Worm (Caenorhabditis elegans) whole organism, L2 larva: Measurements from ENCODE around the gene tin-9.1.

Experiments
- F13H6.1 ChIP-seq: sonication (generic microtip); optimal IDR thresholded peaks from 2 replicates; lab custom pipeline; 2016; ENCODE audit warnings: missing genetic modification characterization, missing compliant biosample characterization
- R02D3.7 ChIP-seq: fragments of 150-350 bp; optimal IDR thresholded peaks from 2 replicates; lab custom pipeline; 2014; ENCODE audit warnings: missing biosample characterization, missing genetic modification characterization
- Y55F3AM.14 ChIP-seq: fragments of 200-800 bp; sonication (Bioruptor generic); optimal IDR thresholded peaks from 2 replicates; lab custom pipeline; 2018; ENCODE audit warnings: mild to moderate bottlenecking, missing genetic modification characterization, missing compliant biosample characterization
- ZK546.5 ChIP-seq: sonication (generic microtip); optimal IDR thresholded peaks from 2 replicates; lab custom pipeline; 2017; ENCODE audit warnings: missing biosample characterization, missing genetic modification characterization
- alr-1 ChIP-seq: fragments of 150-350 bp; optimal IDR thresholded peaks from 2 replicates; lab custom pipeline; 2014; ENCODE audit warnings: missing biosample characterization, missing genetic modification characterization
- aly-2 ChIP-seq: fragments of 150-350 bp; optimal IDR thresholded peaks from 2 replicates; lab custom pipeline; 2014; ENCODE audit warnings: missing biosample characterization, missing genetic modification characterization
- ama-1 ChIP-seq: fragments of 150-350 bp; optimal IDR thresholded peaks from 2 replicates; lab custom pipeline; 2018; ENCODE audit warnings: inconsistent platforms
- blmp-1 ChIP-seq: sonication (generic microtip); optimal IDR thresholded peaks from 2 replicates; lab custom pipeline; 2017; ENCODE audit warnings: missing genetic modification characterization, mild to moderate bottlenecking, missing compliant biosample characterization, antibody characterized with exemption, moderate library complexity; ENCODE audit not compliant: insufficient read depth
- ceh-16 ChIP-seq: fragments of 150-350 bp; optimal IDR thresholded peaks from 2 replicates; lab custom pipeline; 2014; ENCODE audit warnings: missing biosample characterization, missing genetic modification characterization
- ceh-82 ChIP-seq: fragments of 150-350 bp; optimal IDR thresholded peaks from 2 replicates; lab custom pipeline; 2014; ENCODE audit warnings: missing biosample characterization, missing genetic modification characterization
- crh-2 ChIP-seq: sonication (generic microtip); optimal IDR thresholded peaks from 2 replicates; lab custom pipeline; 2017; ENCODE audit warnings: missing biosample characterization, missing genetic modification characterization
- dmd-4 ChIP-seq: sonication (generic microtip); optimal IDR thresholded peaks from 2 replicates; lab custom pipeline; 2017; ENCODE audit warnings: missing biosample characterization, missing genetic modification characterization
- egl-27 ChIP-seq: sonication (generic microtip); optimal IDR thresholded peaks from 3 replicates; lab custom pipeline; 2017; ENCODE audit warnings: missing biosample characterization, missing genetic modification reagents, missing genetic modification characterization
- elt-3 ChIP-seq: sonication (generic microtip); optimal IDR thresholded peaks from 2 replicates; lab custom pipeline; 2017; ENCODE audit warnings: missing biosample characterization, missing genetic modification characterization
- fos-1 ChIP-seq: fragments of 150-350 bp; optimal IDR thresholded peaks from 2 replicates; lab custom pipeline; 2014; ENCODE audit warnings: missing biosample characterization, missing genetic modification characterization
- lin-11 ChIP-seq: fragments of 150-350 bp; sonication (generic microtip); optimal IDR thresholded peaks from 2 replicates; lab custom pipeline; 2014; ENCODE audit warnings: missing biosample characterization, missing genetic modification characterization, inconsistent platforms, mixed read lengths
- lin-13 ChIP-seq: fragments of 150-350 bp; optimal IDR thresholded peaks from 2 replicates; lab custom pipeline; 2014; ENCODE audit warnings: missing biosample characterization, missing genetic modification reagents, missing genetic modification characterization
- lin-39 ChIP-seq: fragments of 150-350 bp; optimal IDR thresholded peaks from 2 replicates; lab custom pipeline; 2014; ENCODE audit warnings: missing biosample characterization, missing genetic modification reagents, missing genetic modification characterization
- lsy-2 ChIP-seq, 2 experiments: fragments of 150-350 bp in 1 of 2; sonication (generic microtip) in 1 of 2; optimal IDR thresholded peaks; 2 replicates each; lab custom pipeline; 2014 to 2017; ENCODE audit warnings: missing biosample characterization in 2 of 2, missing genetic modification characterization in 2 of 2
- mdl-1 ChIP-seq, 2 experiments: fragments of 150-350 bp in 1 of 2; sonication (generic microtip) in 1 of 2; optimal IDR thresholded peaks; 2 replicates each; lab custom pipeline; 2017; ENCODE audit warnings: missing biosample characterization in 2 of 2, missing genetic modification characterization in 2 of 2
- nhr-10 ChIP-seq: sonication (generic microtip); optimal IDR thresholded peaks from 2 replicates; lab custom pipeline; 2017; ENCODE audit warnings: missing biosample characterization, missing genetic modification characterization
- nhr-11 ChIP-seq: fragments of 150-350 bp; optimal IDR thresholded peaks from 2 replicates; lab custom pipeline; 2014; ENCODE audit warnings: missing biosample characterization, missing genetic modification characterization
- nhr-12 ChIP-seq: fragments of 150-350 bp; optimal IDR thresholded peaks from 2 replicates; lab custom pipeline; 2014; ENCODE audit warnings: missing biosample characterization, missing genetic modification characterization
- nhr-129 ChIP-seq: fragments of 150-350 bp; optimal IDR thresholded peaks from 2 replicates; lab custom pipeline; 2014; ENCODE audit warnings: missing biosample characterization, missing genetic modification characterization
- nhr-23 ChIP-seq: fragments of 150-350 bp; optimal IDR thresholded peaks from 2 replicates; lab custom pipeline; 2014; ENCODE audit warnings: missing biosample characterization, missing genetic modification reagents, missing genetic modification characterization
- nhr-237 ChIP-seq: fragments of 150-350 bp; optimal IDR thresholded peaks from 2 replicates; lab custom pipeline; 2014; ENCODE audit warnings: missing biosample characterization, missing genetic modification characterization
- nhr-25 ChIP-seq: fragments of 150-350 bp; sonication (generic microtip); optimal IDR thresholded peaks from 3 replicates; lab custom pipeline; 2014; ENCODE audit warnings: missing biosample characterization, missing genetic modification characterization
- sem-4 ChIP-seq: fragments of 150-350 bp; optimal IDR thresholded peaks from 2 replicates; lab custom pipeline; 2014; ENCODE audit warnings: missing biosample characterization, missing genetic modification reagents, missing genetic modification characterization
- skn-1 ChIP-seq: sonication (generic microtip); optimal IDR thresholded peaks from 2 replicates; lab custom pipeline; 2017; ENCODE audit warnings: missing biosample characterization, missing genetic modification characterization
- sma-3 ChIP-seq: sonication (generic microtip); optimal IDR thresholded peaks from 2 replicates; lab custom pipeline; 2016; ENCODE audit warnings: missing genetic modification reagents, missing genetic modification characterization, missing compliant biosample characterization
- snpc-4 ChIP-seq: fragments of 150-350 bp; optimal IDR thresholded peaks from 2 replicates; lab custom pipeline; 2014; ENCODE audit warnings: missing biosample characterization, missing genetic modification characterization
- unc-39 ChIP-seq: fragments of 150-350 bp; optimal IDR thresholded peaks from 2 replicates; lab custom pipeline; 2014; ENCODE audit warnings: missing biosample characterization, missing genetic modification characterization
- ztf-1 ChIP-seq: fragments of 200-800 bp; sonication (Bioruptor generic); conservative IDR thresholded peaks from 2 replicates; pipeline ENCODE4 v1.3.6; 2022; ENCODE audit warnings: missing genetic modification characterization, missing compliant biosample characterization
- ztf-11 ChIP-seq: sonication (generic microtip); optimal IDR thresholded peaks from 2 replicates; lab custom pipeline; 2017; ENCODE audit warnings: missing biosample characterization, missing genetic modification characterization
- ztf-4 ChIP-seq: fragments of 150-350 bp; optimal IDR thresholded peaks from 2 replicates; lab custom pipeline; 2014; ENCODE audit warnings: missing biosample characterization, missing genetic modification characterization

The tin-9.1 gene

ce11 chrIV:7083976-7084375 is 39.6 kb upstream of the tin-9.1 start:
- no peak for TF ChIP-seq blmp-1 (tag; lab: Kevin White, UChicago)
- TF ChIP-seq mdl-1 (tag; optimal IDR thresholded peaks at IDR 0.05; lab: Kevin White, UChicago): no peak
- TF ChIP-seq R02D3.7 (tag; lab: Kevin White, UChicago): no peak
- no peak for TF ChIP-seq fos-1 (tag; lab: Kevin White, UChicago)
- no peak for TF ChIP-seq lin-39
- TF ChIP-seq dmd-4: no peak
- no peak for TF ChIP-seq snpc-4 (tag; lab: Kevin White, UChicago)
- no peak for TF ChIP-seq nhr-10
- no peak for TF ChIP-seq ztf-4 (tag; lab: Kevin White, UChicago)
- no peak for TF ChIP-seq crh-2 (tag; lab: Kevin White, UChicago)
- TF ChIP-seq lin-11: no peak
- no peak for TF ChIP-seq ceh-16
- no peak for TF ChIP-seq sma-3 (GFP tag; lab: Kevin White, UChicago)
- TF ChIP-seq ztf-11 (tag; lab: Kevin White, UChicago): no peak
- TF ChIP-seq ztf-1 (GFP tag; lab: Robert Waterston, UW): no peak
- no peak for TF ChIP-seq nhr-23
- TF ChIP-seq nhr-12 (tag; lab: Kevin White, UChicago): no peak

ce11 chrIV:7083382-7083784 is 39.0 kb upstream of the tin-9.1 start, which contains the start of gene Y43B11AR.3:
TSS of gene Y43B11AR.3 (minus strand) at chrIV:7083716.
- peak; percentile 33 for TF ChIP-seq nhr-11 (tag; lab: Kevin White, UChicago)
- no peak for TF ChIP-seq nhr-10
- TF ChIP-seq ama-1 (lab: Kevin White, UChicago): peak; percentile 46

- no peak for TF ChIP-seq lsy-2 (tag; optimal IDR thresholded peaks at IDR 0.05; lab: Kevin White, UChicago)
- no peak for TF ChIP-seq skn-1 (tag; lab: Kevin White, UChicago)
- TF ChIP-seq snpc-4 (tag; lab: Kevin White, UChicago): no peak
- TF ChIP-seq, all 48 proteins: peak for 0
Measured at ce11 chrIV:7081214-7081613, 36.8 kb upstream of the tin-9.1 start, which contains the start of gene Y43B11AR.1. TSS of gene Y43B11AR.1 (plus strand) at chrIV:7081514.

- TF ChIP-seq sma-3 (GFP tag; lab: Kevin White, UChicago) (no peak), nhr-25 (tag; lab: Kevin White, UChicago) (no peak), elt-3 (tag; lab: Kevin White, UChicago) (no peak), dmd-4 (no peak), egl-27 (tag; lab: Kevin White, UChicago) (no peak), lin-13 (GFP tag; lab: Kevin White, UChicago) (no peak), ceh-82 (tag; lab: Kevin White, UChicago) (no peak), R02D3.7 (tag; lab: Kevin White, UChicago) (no peak), nhr-11 (tag; lab: Kevin White, UChicago) (no peak), alr-1 (tag; lab: Kevin White, UChicago) (no peak), blmp-1 (tag; lab: Kevin White, UChicago) (no peak), ZK546.5 (no peak)
Measured at ce11 chrIV:7075063-7075462, 30.7 kb upstream of the tin-9.1 start, which contains the start of gene srg-50. TSS of gene srg-50 (minus strand) at chrIV:7075163.

ce11 chrIV:7072110-7072509 is 27.7 kb upstream of the tin-9.1 start, which contains the start of gene srg-48:
TSS of gene srg-48 (plus strand) at chrIV:7072410.
- TF ChIP-seq sma-3 (GFP tag; lab: Kevin White, UChicago): no peak
- no peak for TF ChIP-seq Y55F3AM.14 (GFP tag; lab: Kevin White, UChicago)
- no peak for TF ChIP-seq alr-1 (tag; lab: Kevin White, UChicago)
- no peak for TF ChIP-seq egl-27 (tag; lab: Kevin White, UChicago)
- TF ChIP-seq elt-3 (tag; lab: Kevin White, UChicago): no peak
- no peak for TF ChIP-seq unc-39 (tag; lab: Kevin White, UChicago)
- TF ChIP-seq ZK546.5: no peak
- TF ChIP-seq F13H6.1 (tag; lab: Kevin White, UChicago): no peak
- no peak for TF ChIP-seq aly-2
- TF ChIP-seq ceh-16: no peak
- no peak for TF ChIP-seq ztf-11 (tag; lab: Kevin White, UChicago)
- no peak for TF ChIP-seq nhr-11 (tag; lab: Kevin White, UChicago)
- TF ChIP-seq sem-4 (tag; lab: Kevin White, UChicago): no peak
- TF ChIP-seq nhr-129 (tag; lab: Kevin White, UChicago): no peak
- no peak for TF ChIP-seq nhr-237 (tag; lab: Kevin White, UChicago)
- TF ChIP-seq ztf-4 (tag; lab: Kevin White, UChicago): no peak
